Worm (Caenorhabditis elegans): ENCODE results near the gene srlf-13.

DNA sequence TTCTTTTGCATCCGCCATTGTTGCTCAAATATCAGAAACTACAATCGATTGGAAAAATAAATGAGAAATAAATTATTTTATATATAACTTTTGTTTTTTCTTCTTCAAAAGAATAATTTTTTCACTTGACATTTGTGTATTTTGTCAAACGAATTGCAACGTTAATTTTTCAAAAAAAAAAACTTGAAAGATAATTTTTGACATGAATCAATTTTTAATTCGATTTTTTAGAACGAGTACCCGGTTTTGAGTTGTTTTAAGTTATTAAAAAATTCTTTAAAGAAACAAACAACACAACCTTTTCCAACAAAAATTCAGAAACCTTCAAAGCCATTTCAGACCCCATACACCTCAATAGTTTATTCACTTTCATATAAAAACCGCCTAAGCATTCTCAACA is 12.1 kb downstream of the srlf-13 start, which contains the start of gene F13E9.5:
- TF ChIP-seq spr-1 (tag; optimal IDR thresholded peaks at IDR 0.05) (no peak), pha-4 (GFP tag; IDR thresholded peaks at IDR 0.05) (no peak), pha-4 (tag; optimal IDR thresholded peaks at IDR 0.05) (no peak), zag-1 (tag; optimal IDR thresholded peaks at IDR 0.05) (no peak), mes-2 (tag; optimal IDR thresholded peaks at IDR 0.05; ENCODE audit: poor library complexity, severe bottlenecking) (no peak), dpl-1 (GFP tag; optimal IDR thresholded peaks at IDR 0.05) (no peak), daf-19 (GFP tag; conservative IDR thresholded peaks at IDR 0.05) (no peak), nhr-76 (tag; optimal IDR thresholded peaks at IDR 0.05) (no peak), F26F4.8 (GFP tag; conservative IDR thresholded peaks at IDR 0.05) (no peak), Y75B8A.6 (GFP tag; IDR thresholded peaks at IDR 0.05) (no peak)
